Worm (Caenorhabditis elegans) whole organism, L3 larva: ENCODE results near the gene H04M03.3.

Source experiments
- R02D3.7 ChIP-seq: fragments of 150-350 bp; optimal IDR thresholded peaks from 2 replicates; lab custom pipeline; 2014; ENCODE audit warnings: missing biosample characterization, missing genetic modification characterization
- ZK546.5 ChIP-seq: sonication (generic microtip); optimal IDR thresholded peaks from 2 replicates; lab custom pipeline; 2017; ENCODE audit warnings: missing biosample characterization, missing genetic modification characterization
- ceh-82 ChIP-seq: fragments of 150-350 bp; optimal IDR thresholded peaks from 2 replicates; lab custom pipeline; 2014; ENCODE audit warnings: missing biosample characterization, missing genetic modification characterization
- daf-12 ChIP-seq: fragments of 150-350 bp; optimal IDR thresholded peaks from 2 replicates; lab custom pipeline; 2014; ENCODE audit warnings: missing biosample characterization, missing genetic modification reagents, missing genetic modification characterization
- egl-27 ChIP-seq: sonication (generic microtip); optimal IDR thresholded peaks from 4 replicates; lab custom pipeline; 2017; ENCODE audit warnings: missing biosample characterization, missing genetic modification reagents, missing genetic modification characterization
- egl-5 ChIP-seq: fragments of 150-350 bp; optimal IDR thresholded peaks from 2 replicates; lab custom pipeline; 2017; ENCODE audit warnings: missing biosample characterization, missing genetic modification reagents, missing genetic modification characterization, inconsistent platforms
- elt-1 ChIP-seq: fragments of 150-350 bp; optimal IDR thresholded peaks from 2 replicates; lab custom pipeline; 2014; ENCODE audit warnings: missing biosample characterization, missing genetic modification characterization
- elt-3 ChIP-seq, 3 experiments: fragments of 150-350 bp in 1 of 3; sonication (generic microtip) in 2 of 3; optimal IDR thresholded peaks; 2 replicates in 2 of 3; 4 replicates in 1 of 3; lab custom pipeline; 2014 to 2017; ENCODE audit warnings: missing biosample characterization in 3 of 3, missing genetic modification characterization in 3 of 3
- eor-1 ChIP-seq, 2 experiments: fragments of 150-350 bp; optimal IDR thresholded peaks; 2 replicates each; lab custom pipeline; 2014 to 2018; ENCODE audit warnings: missing biosample characterization in 2 of 2, missing genetic modification characterization in 2 of 2
- fkh-10 ChIP-seq: sonication (generic microtip); optimal IDR thresholded peaks from 2 replicates; lab custom pipeline; 2017; ENCODE audit warnings: missing biosample characterization, missing genetic modification reagents, missing genetic modification characterization
- fos-1 ChIP-seq: fragments of 150-350 bp; optimal IDR thresholded peaks from 2 replicates; lab custom pipeline; 2014; ENCODE audit warnings: missing biosample characterization, missing genetic modification characterization
- hmg-11 ChIP-seq: sonication (generic microtip); optimal IDR thresholded peaks from 2 replicates; lab custom pipeline; 2016; ENCODE audit warnings: missing genetic modification characterization, missing compliant biosample characterization
- mdl-1 ChIP-seq: fragments of 150-350 bp; optimal IDR thresholded peaks from 2 replicates; lab custom pipeline; 2014; ENCODE audit warnings: missing biosample characterization, missing genetic modification characterization
- mml-1 ChIP-seq: fragments of 150-350 bp; sonication (generic microtip); optimal IDR thresholded peaks from 3 replicates; lab custom pipeline; 2014; ENCODE audit warnings: missing biosample characterization, missing genetic modification characterization
- nfya-1 ChIP-seq: sonication (generic microtip); optimal IDR thresholded peaks from 2 replicates; lab custom pipeline; 2017; ENCODE audit warnings: missing genetic modification characterization, mild to moderate bottlenecking, missing compliant biosample characterization, antibody characterized with exemption, moderate library complexity; ENCODE audit not compliant: insufficient read depth
- nhr-12 ChIP-seq: fragments of 150-350 bp; optimal IDR thresholded peaks from 2 replicates; lab custom pipeline; 2014; ENCODE audit warnings: missing biosample characterization, missing genetic modification characterization
- nhr-23 ChIP-seq: fragments of 150-350 bp; optimal IDR thresholded peaks from 2 replicates; lab custom pipeline; 2014; ENCODE audit warnings: missing biosample characterization, missing genetic modification reagents, missing genetic modification characterization
- nhr-237 ChIP-seq: fragments of 150-350 bp; optimal IDR thresholded peaks from 2 replicates; lab custom pipeline; 2014; ENCODE audit warnings: missing biosample characterization, missing genetic modification characterization
- nhr-25 ChIP-seq: sonication (generic microtip); optimal IDR thresholded peaks from 2 replicates; lab custom pipeline; 2017; ENCODE audit warnings: missing biosample characterization, missing genetic modification characterization
- nhr-43 ChIP-seq: sonication (generic microtip); optimal IDR thresholded peaks from 2 replicates; lab custom pipeline; 2016; ENCODE audit warnings: mild to moderate bottlenecking, missing genetic modification characterization, missing compliant biosample characterization; ENCODE audit not compliant: poor library complexity, severe bottlenecking
- nhr-67 ChIP-seq: fragments of 150-350 bp; optimal IDR thresholded peaks from 2 replicates; lab custom pipeline; 2014; ENCODE audit warnings: missing biosample characterization, missing genetic modification characterization
- nhr-76 ChIP-seq: fragments of 150-350 bp; sonication (generic microtip); optimal IDR thresholded peaks from 5 replicates; lab custom pipeline; 2014; ENCODE audit warnings: missing biosample characterization, missing genetic modification characterization
- pqm-1 ChIP-seq: fragments of 150-350 bp; optimal IDR thresholded peaks from 2 replicates; lab custom pipeline; 2017; ENCODE audit warnings: missing biosample characterization, missing genetic modification characterization, inconsistent platforms
- skn-1 ChIP-seq: fragments of 150-350 bp; optimal IDR thresholded peaks from 2 replicates; lab custom pipeline; 2014; ENCODE audit warnings: missing biosample characterization, missing genetic modification characterization
- unc-62 ChIP-seq: fragments of 150-350 bp; sonication (generic microtip); optimal IDR thresholded peaks from 4 replicates; lab custom pipeline; 2014; ENCODE audit warnings: missing biosample characterization, missing genetic modification reagents, missing genetic modification characterization
- ztf-11 ChIP-seq: fragments of 150-350 bp; optimal IDR thresholded peaks from 2 replicates; lab custom pipeline; 2014; ENCODE audit warnings: missing biosample characterization, missing genetic modification characterization

The H04M03.3 gene

ce11 chrIV:5902730-5903129, 11.4 kb downstream of the H04M03.3 start:
- TF ChIP-seq nhr-23 (tag; lab: Kevin White, UChicago): no peak
- no peak for TF ChIP-seq ztf-11 (tag; lab: Kevin White, UChicago)
- TF ChIP-seq mml-1 (tag; lab: Kevin White, UChicago): no peak
- TF ChIP-seq ceh-82: no peak

DNA sequence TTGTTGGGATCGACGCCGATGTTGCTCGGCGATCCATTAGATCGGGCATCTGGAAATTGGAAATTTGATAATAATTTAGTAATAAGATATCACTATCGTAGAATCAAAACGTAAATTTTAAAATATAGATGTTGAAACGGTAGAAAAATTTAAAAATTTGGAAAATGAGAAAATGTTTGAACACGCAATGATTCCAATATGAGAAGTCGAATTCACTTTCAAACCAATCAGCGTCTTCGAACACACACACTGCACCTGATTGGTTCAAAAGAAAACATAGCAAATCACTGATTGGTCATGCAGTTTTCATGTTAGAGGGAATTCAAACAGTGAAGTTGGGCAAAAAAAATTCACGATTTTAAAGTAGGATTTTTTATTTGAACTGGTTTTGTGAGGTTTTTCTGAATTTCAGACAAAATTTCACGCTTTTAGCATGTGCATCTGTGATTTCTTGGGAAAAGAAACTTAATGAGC, 12.0 kb downstream of the H04M03.3 start, which contains the start of gene H04M03.12:
TSS of gene H04M03.12 (minus strand) at position 51 of the 474 bp plus-strand sequence.
- TF ChIP-seq elt-3 (tag; optimal IDR thresholded peaks at IDR 0.05; lab: Kevin White, UChicago) (no peak), nhr-237 (no peak), nfya-1 (tag; lab: Kevin White, UChicago) (peak; percentile 67)

- TF ChIP-seq nhr-12 (tag; lab: Kevin White, UChicago) (no peak), nhr-76 (tag; lab: Kevin White, UChicago) (no peak), fkh-10 (GFP tag; lab: Kevin White, UChicago) (peak; percentile 88), fos-1 (tag; lab: Kevin White, UChicago) (no peak)
These were observed 23.8 kb downstream of the H04M03.3 start for ce11 chrIV:5915152-5915551.

ce11 chrIV:5917026-5917425, 25.7 kb downstream of the H04M03.3 start, which contains the start of gene dhhc-13:
dhhc-13 (plus strand) TSS chrIV:5917326.
- TF ChIP-seq ztf-11 (tag; lab: Kevin White, UChicago) (no peak), mdl-1 (no peak), R02D3.7 (tag; lab: Kevin White, UChicago) (no peak), mml-1 (tag; lab: Kevin White, UChicago) (no peak), nhr-76 (tag; lab: Kevin White, UChicago) (no peak), elt-1 (tag; lab: Kevin White, UChicago) (no peak), ZK546.5 (tag; lab: Kevin White, UChicago) (no peak), pqm-1 (no peak), nhr-67 (tag; lab: Kevin White, UChicago) (no peak)
- TF ChIP-seq, all 47 proteins: peak for 0

DNA sequence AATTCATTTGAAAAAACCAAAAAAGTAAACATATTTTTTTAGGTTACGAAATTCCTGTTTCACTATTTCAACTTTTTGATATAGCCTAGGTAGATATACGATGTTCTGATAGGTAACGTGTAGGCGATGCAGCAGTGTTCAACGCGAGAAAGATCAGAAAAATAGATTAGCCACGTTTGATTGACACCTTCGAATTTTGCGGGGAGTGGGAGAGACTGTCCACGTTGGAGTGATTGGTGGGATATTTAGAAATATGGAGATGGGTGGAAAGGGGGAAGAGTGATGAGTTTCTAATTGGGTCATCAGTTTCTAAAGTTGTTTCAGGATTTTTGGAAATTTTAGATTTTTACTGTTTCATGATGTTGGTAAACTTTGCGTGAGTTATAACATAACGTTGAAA, 31.7 kb downstream of the H04M03.3 start:
- TF ChIP-seq mml-1 (tag; lab: Kevin White, UChicago) (no peak), unc-62 (GFP tag; lab: Kevin White, UChicago) (peak; percentile 5)

DNA sequence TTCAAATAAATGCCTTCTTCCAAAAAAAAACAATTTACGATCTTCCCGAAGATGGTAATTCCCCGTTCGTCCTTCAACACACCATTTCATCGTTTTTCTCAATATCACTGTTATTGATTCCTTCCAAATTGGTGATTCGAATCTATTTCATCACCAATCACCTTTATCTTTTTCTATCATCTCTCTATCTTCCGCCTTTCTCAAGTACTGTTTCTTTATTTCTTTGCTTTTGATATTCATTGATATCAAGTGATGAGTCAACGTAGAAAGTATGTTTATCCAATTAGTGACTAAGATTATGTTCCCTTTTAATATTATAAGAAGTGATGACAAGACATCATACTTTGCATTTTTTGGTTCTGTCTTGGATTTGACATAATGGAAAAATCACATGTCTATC, 32.9 kb downstream of the H04M03.3 start:
- no peak for TF ChIP-seq ztf-11 (tag; lab: Kevin White, UChicago)

DNA sequence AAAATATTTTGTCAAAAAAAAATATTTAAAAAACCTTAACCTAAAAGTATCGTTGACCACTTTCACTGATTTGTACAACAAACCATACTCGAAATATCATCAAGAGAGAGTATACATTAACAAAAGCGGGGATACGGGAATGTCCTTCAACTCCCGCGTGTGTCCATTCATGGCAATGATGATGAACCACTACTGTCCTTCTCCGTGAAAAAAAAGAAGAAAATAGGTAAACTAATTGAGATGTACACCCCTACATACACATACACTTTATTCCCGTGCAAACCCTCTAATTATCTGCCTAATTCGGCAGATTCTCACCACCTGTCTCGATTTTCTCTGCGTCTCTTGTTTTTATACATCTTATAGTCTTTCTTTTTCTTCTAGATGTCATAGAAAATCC, 35.3 kb downstream of the H04M03.3 start:
- TF ChIP-seq nhr-25 (peak; percentile 64), egl-5 (peak; percentile 6), skn-1 (tag; lab: Kevin White, UChicago) (no peak), hmg-11 (tag; lab: Kevin White, UChicago) (peak; percentile 9), nhr-23 (tag; lab: Kevin White, UChicago) (peak; percentile 50)
- TF ChIP-seq, all 47 proteins: peak for 4

DNA sequence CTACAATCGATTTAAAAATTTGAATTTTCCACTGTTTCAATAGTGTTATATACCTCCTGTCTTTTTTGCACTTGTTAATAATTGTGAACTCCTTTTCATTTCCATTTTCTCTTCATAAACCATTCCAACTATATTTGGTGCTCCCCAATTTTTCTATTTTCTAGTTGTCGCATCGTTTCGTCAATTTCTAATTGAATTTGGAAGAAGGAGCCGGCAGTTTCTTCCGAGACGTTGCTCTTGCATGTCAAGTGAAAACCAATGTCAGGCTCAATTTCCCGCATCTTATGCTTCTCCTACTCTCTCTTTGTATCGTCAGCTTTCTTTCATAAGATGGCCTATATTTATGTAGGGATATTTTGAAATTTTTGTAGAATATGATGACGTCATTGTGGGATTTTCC, 36.4 kb downstream of the H04M03.3 start:
- TF ChIP-seq nhr-43 (tag; lab: Kevin White, UChicago) (no peak), hmg-11 (tag; lab: Kevin White, UChicago) (no peak), egl-5 (no peak), egl-27 (tag; lab: Kevin White, UChicago) (no peak), eor-1 (tag; optimal IDR thresholded peaks at IDR 0.05; lab: Kevin White, UChicago) (no peak), fos-1 (tag; lab: Kevin White, UChicago) (no peak), pqm-1 (no peak), nhr-76 (tag; lab: Kevin White, UChicago) (no peak), nhr-23 (tag; lab: Kevin White, UChicago) (no peak), R02D3.7 (tag; lab: Kevin White, UChicago) (no peak), daf-12 (no peak)
